Fruit fly (Drosophila melanogaster): Measurements from ENCODE around the gene Idh3b.

Idh3b gene

DNA sequence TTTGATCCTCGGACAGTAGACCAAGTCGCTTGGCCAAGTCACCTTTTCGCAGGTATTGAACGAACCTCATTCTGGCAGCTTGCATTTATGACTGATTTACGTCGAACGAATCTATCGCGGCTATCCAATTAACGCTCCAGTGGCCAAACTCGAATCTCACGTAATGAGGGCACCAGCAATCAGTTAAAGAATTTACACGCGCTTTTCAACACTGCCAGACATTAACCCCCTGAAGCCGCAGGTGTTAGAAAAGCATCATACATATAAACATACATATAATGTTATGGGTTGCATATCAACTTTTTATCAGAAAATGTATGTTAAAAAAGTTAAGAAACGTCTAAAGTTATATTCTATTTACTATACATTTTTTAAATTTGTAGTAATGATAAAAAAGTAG lies 6.1 kb upstream of the Idh3b start, which contains the start of gene CG6028:
Gene CG6028, minus strand, starts transcription at position 187 of the 400 bp plus-strand sequence.
- TF ChIP-seq psq (optimal IDR thresholded peaks at IDR 0.05) (no peak), CG8478 (optimal IDR thresholded peaks at IDR 0.05) (no peak), pan (optimal IDR thresholded peaks at IDR 0.05) (no peak), Dll (optimal IDR thresholded peaks at IDR 0.05) (no peak), EcR (GFP tag; optimal IDR thresholded peaks at IDR 0.05) (no peak), usp (GFP tag; optimal IDR thresholded peaks at IDR 0.05) (no peak)

- TF ChIP-seq pan (optimal IDR thresholded peaks at IDR 0.05) (no peak), usp (GFP tag; optimal IDR thresholded peaks at IDR 0.05) (no peak), CG8478 (optimal IDR thresholded peaks at IDR 0.05) (no peak), Dll (optimal IDR thresholded peaks at IDR 0.05) (no peak), psq (optimal IDR thresholded peaks at IDR 0.05) (no peak), EcR (GFP tag; optimal IDR thresholded peaks at IDR 0.05) (no peak)
These were observed 4.0 kb upstream of the Idh3b start, which contains the start of the genes Mitofilin and mRpL35 for dm6 chr3R:22023041-22023626. Gene Mitofilin, minus strand, starts transcription at chr3R:22023335. Gene mRpL35, plus strand, starts transcription at chr3R:22023527.

DNA sequence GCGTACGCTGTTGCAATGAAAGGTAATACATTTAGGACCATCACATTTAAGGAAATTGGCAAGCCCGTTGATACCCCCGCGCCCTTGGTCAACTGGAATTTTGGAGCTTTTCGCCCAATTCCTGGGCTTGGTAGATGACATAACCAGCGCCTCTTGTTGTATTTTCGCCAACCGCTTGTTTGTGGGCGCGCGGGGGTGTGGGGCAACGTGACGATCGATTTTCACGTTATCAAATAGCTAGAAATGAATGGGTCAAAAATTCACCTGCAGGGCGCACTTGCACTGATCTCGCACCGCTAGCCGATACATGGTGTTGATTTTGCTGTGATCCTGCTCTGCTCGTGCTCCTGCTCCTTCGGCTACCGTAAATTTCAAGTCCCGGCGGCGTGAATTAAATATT lies 3.4 kb upstream of the Idh3b start:
- no peak for TF ChIP-seq pan (optimal IDR thresholded peaks at IDR 0.05)
- TF ChIP-seq CG8478 (optimal IDR thresholded peaks at IDR 0.05) = no peak
- TF ChIP-seq EcR (GFP tag; optimal IDR thresholded peaks at IDR 0.05) = no peak
- no peak for TF ChIP-seq Dll (optimal IDR thresholded peaks at IDR 0.05)
- TF ChIP-seq usp (GFP tag; optimal IDR thresholded peaks at IDR 0.05) = no peak
- no peak for TF ChIP-seq psq (optimal IDR thresholded peaks at IDR 0.05)

DNA sequence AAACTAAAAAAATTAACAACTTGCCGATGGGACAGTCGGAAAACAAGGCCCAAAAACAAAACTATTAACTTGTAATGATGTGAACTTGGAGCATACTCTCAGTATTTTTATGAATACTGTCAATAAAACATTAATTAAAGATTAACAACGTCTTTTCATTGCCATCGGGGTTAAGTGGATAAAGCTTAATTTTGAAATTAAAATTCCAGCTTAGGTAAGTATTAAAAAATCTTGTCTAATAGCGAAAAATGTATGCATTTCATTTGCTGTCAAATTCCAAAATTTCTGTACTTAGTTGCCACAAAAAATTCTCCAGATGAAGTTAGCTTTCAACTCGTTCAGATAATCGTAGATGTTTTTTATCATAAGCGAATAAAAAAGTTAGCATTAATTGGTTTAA lies 4.8 kb downstream of the Idh3b start, which contains the start of gene Theg:
Gene Theg, plus strand, starts transcription at position 301 of the 400 bp plus-strand sequence.
- TF ChIP-seq CG8478 (optimal IDR thresholded peaks at IDR 0.05) (no peak), EcR (GFP tag; optimal IDR thresholded peaks at IDR 0.05) (no peak), pan (optimal IDR thresholded peaks at IDR 0.05) (no peak), Dll (optimal IDR thresholded peaks at IDR 0.05) (no peak), usp (GFP tag; optimal IDR thresholded peaks at IDR 0.05) (no peak), psq (optimal IDR thresholded peaks at IDR 0.05) (no peak)

dm6 chr3R:22003508-22003907 lies 15.7 kb downstream of the Idh3b start:
- no peak for TF ChIP-seq usp (GFP tag; optimal IDR thresholded peaks at IDR 0.05)
- no peak for TF ChIP-seq Dll (optimal IDR thresholded peaks at IDR 0.05)
- TF ChIP-seq EcR (GFP tag; optimal IDR thresholded peaks at IDR 0.05) = no peak
- TF ChIP-seq psq (optimal IDR thresholded peaks at IDR 0.05) = no peak
- no peak for TF ChIP-seq pan (optimal IDR thresholded peaks at IDR 0.05)
- TF ChIP-seq CG8478 (optimal IDR thresholded peaks at IDR 0.05) = no peak

DNA sequence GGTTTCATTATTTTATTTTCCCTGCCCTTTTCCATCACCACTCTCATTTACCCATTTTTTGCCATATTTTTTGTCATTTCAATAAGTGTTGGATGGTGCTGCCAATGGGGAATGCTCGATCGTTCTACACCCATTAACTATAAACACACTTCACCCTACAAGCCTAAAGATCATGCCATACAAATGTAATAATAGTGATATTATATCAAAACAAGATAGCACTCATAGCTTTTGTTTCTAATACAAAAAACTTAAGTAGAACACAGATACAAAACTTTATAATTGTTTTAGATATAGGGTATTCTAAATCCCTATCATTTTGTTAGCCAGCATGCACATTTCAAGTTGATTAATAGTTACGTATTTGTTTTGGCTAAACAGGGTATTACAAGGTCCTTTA lies 19.5 kb downstream of the Idh3b start:
- TF ChIP-seq pan (optimal IDR thresholded peaks at IDR 0.05) (peak; percentile 52), EcR (GFP tag; optimal IDR thresholded peaks at IDR 0.05) (no peak), usp (GFP tag; optimal IDR thresholded peaks at IDR 0.05) (no peak), Dll (optimal IDR thresholded peaks at IDR 0.05) (no peak), psq (optimal IDR thresholded peaks at IDR 0.05) (no peak)

DNA sequence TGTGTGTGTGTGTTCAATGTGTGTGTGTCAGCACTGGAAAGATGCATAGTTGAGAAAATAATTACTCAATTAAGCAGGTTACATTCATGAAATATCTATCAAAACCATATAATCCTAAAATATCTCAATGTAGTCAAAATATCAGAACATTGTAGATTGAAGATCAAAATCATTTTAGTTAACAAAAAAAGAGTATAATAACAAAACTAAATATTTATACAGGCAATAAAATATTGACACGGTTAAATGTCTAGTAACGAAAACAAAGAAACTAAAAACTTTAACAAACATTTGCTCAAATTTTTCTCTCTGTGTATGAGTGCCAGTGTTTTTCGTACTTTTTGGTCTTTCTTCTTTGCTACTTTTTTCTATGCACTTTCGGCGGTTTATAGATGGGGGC lies 20.3 kb downstream of the Idh3b start:
- no peak for TF ChIP-seq CG8478 (optimal IDR thresholded peaks at IDR 0.05)
- TF ChIP-seq pan (optimal IDR thresholded peaks at IDR 0.05) = no peak
- no peak for TF ChIP-seq psq (optimal IDR thresholded peaks at IDR 0.05)

- TF ChIP-seq usp (GFP tag; optimal IDR thresholded peaks at IDR 0.05) (no peak), EcR (GFP tag; optimal IDR thresholded peaks at IDR 0.05) (no peak), CG8478 (optimal IDR thresholded peaks at IDR 0.05) (no peak), psq (optimal IDR thresholded peaks at IDR 0.05) (no peak), Dll (optimal IDR thresholded peaks at IDR 0.05) (no peak), pan (optimal IDR thresholded peaks at IDR 0.05) (no peak)
These were observed 26.3 kb downstream of the Idh3b start for dm6 chr3R:21992909-21993308.

DNA sequence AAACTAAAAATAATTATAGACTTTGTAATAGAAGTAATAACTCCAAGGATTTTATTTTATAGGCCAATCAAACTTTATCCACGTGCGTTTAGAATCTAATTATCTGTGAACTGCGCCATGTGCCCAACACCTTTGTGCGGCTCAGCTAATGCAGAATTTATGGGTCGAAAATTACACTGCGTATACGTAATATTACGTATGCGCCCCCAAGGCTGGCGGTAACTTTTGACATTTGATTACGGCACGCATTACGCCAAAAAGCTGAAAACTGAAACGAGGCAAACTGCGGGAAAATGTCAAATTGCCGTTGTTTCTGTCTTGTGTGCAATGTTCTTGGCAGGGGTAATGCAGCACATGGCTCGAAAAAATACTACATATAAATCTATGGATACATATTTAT lies 27.6 kb downstream of the Idh3b start:
- TF ChIP-seq psq (optimal IDR thresholded peaks at IDR 0.05) (no peak), usp (GFP tag; optimal IDR thresholded peaks at IDR 0.05) (no peak), EcR (GFP tag; optimal IDR thresholded peaks at IDR 0.05) (no peak), Dll (optimal IDR thresholded peaks at IDR 0.05) (no peak), CG8478 (optimal IDR thresholded peaks at IDR 0.05) (no peak), pan (optimal IDR thresholded peaks at IDR 0.05) (no peak)

DNA sequence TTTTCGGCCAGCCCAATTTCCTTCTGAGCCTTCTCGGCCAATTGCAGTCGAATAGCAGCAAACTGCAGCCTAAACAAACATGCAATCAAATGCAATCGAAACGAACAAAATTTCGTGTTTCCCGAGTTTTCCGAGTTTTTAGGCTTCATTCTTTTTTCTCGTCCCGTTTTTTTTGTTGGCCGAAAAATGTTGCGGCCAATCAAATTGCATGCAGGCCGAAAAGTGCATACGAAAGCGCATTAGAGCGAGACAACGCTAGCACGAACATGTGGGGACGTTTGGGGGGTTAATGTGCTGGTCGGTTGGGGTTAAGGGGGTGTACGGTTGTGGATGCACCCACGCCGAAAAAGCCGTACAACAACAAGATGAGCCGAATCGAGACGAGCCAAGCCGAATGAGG lies 29.4 kb downstream of the Idh3b start:
- TF ChIP-seq EcR (GFP tag; optimal IDR thresholded peaks at IDR 0.05) (no peak), CG8478 (optimal IDR thresholded peaks at IDR 0.05) (no peak), psq (optimal IDR thresholded peaks at IDR 0.05) (no peak), pan (optimal IDR thresholded peaks at IDR 0.05) (no peak), usp (GFP tag; optimal IDR thresholded peaks at IDR 0.05) (no peak), Dll (optimal IDR thresholded peaks at IDR 0.05) (no peak)

DNA sequence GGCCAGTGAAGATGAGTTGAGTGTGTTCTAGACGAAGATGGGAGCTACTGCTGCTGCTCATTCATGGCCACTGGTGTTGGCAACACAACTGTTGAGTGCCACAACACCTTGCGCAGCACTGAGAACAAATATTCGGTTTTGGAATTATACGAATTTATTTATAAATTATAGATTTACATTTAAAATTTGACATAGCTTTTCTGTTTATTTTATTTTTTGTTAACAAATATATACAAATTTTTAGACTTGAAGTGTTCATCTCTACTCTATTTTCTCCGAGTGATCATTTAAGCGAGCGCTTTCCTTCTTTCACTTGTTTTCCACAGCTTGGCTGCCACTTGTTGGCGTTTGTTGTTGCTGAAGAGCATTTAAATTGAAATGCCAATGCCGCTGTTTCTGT lies 31.6 kb downstream of the Idh3b start:
- TF ChIP-seq Dll (optimal IDR thresholded peaks at IDR 0.05) (no peak), pan (optimal IDR thresholded peaks at IDR 0.05) (no peak), CG8478 (optimal IDR thresholded peaks at IDR 0.05) (no peak), EcR (GFP tag; optimal IDR thresholded peaks at IDR 0.05) (no peak), psq (optimal IDR thresholded peaks at IDR 0.05) (no peak), usp (GFP tag; optimal IDR thresholded peaks at IDR 0.05) (no peak)

DNA sequence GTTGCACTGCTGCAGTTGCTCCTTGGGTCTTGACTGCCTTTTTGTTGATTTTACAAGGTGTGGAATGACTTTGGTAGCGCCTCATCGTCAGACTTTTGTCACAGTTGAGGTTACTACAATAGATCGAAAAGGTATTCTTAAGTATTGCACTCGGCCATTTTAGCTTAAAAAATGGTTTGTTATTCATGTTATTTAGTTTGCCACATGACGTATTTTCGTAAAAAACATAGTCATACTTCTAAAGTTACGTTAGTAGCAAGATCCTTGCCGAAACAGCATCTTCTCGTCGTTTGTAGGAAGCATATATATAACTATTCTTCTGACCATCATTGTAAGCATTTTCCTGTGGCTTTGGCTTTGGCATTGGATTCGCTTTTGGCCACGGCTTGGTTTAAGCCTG lies 39.8 kb downstream of the Idh3b start:
- no peak for TF ChIP-seq usp (GFP tag; optimal IDR thresholded peaks at IDR 0.05)

- TF ChIP-seq EcR (GFP tag; optimal IDR thresholded peaks at IDR 0.05) = no peak
- no peak for TF ChIP-seq CG8478 (optimal IDR thresholded peaks at IDR 0.05)
- no peak for TF ChIP-seq pan (optimal IDR thresholded peaks at IDR 0.05)
- TF ChIP-seq Dll (optimal IDR thresholded peaks at IDR 0.05) = no peak
- no peak for TF ChIP-seq psq (optimal IDR thresholded peaks at IDR 0.05)
- TF ChIP-seq usp (GFP tag; optimal IDR thresholded peaks at IDR 0.05) = no peak
These were observed 41.4 kb downstream of the Idh3b start for dm6 chr3R:21977784-21978183.
